Fruit fly (Drosophila melanogaster) whole organism, embryonic: ENCODE data around the gene Ilp5.

Experiments used
- Ada2b ChIP-seq: fragments of 200-800 bp; sonication (Bioruptor generic); IDR thresholded peaks from 2 replicates; pipeline ENCODE4 v1.3.6; 2022; ENCODE audit warnings: missing biosample characterization, missing genetic modification characterization
- B-H2 ChIP-seq: fragments of 200-800 bp; sonication (Bioruptor generic); optimal IDR thresholded peaks from 2 replicates; lab custom pipeline; 2018; ENCODE audit warnings: missing biosample characterization, mild to moderate bottlenecking, missing genetic modification characterization
- CG10147 ChIP-seq: fragments of 200-800 bp; sonication (Bioruptor generic); optimal IDR thresholded peaks from 2 replicates; lab custom pipeline; 2019; ENCODE audit warnings: missing biosample characterization, mild to moderate bottlenecking, missing genetic modification characterization, moderate library complexity
- CG10209 ChIP-seq: fragments of 200-800 bp; sonication (Bioruptor generic); optimal IDR thresholded peaks from 3 replicates; lab custom pipeline; 2017; ENCODE audit warnings: missing biosample characterization, mild to moderate bottlenecking, missing genetic modification characterization, missing genetic modification reagents
- CG10654 ChIP-seq: fragments of 200-800 bp; sonication (Bioruptor generic); optimal IDR thresholded peaks from 2 replicates; lab custom pipeline; 2016; ENCODE audit warnings: missing biosample characterization, missing genetic modification characterization
- CG11504 ChIP-seq: fragments of 200-800 bp; sonication (Bioruptor generic); optimal IDR thresholded peaks from 3 replicates; lab custom pipeline; 2019; ENCODE audit warnings: missing biosample characterization, mild to moderate bottlenecking, missing genetic modification characterization, moderate library complexity
- CG11695 ChIP-seq: fragments of 200-800 bp; sonication (Bioruptor generic); IDR thresholded peaks from 3 replicates; pipeline ENCODE4 v1.3.6; 2022; ENCODE audit warnings: missing biosample characterization, missing genetic modification characterization
- CG14965 ChIP-seq: fragments of 200-800 bp; sonication (Bioruptor generic); optimal IDR thresholded peaks from 2 replicates; lab custom pipeline; 2016; ENCODE audit warnings: missing biosample characterization, missing genetic modification characterization, borderline replicate concordance
- CG2199 ChIP-seq: fragments of 200-800 bp; sonication (Bioruptor generic); IDR thresholded peaks from 3 replicates; pipeline ENCODE4 v1.3.6; 2022; ENCODE audit warnings: missing biosample characterization, missing genetic modification characterization
- CG2202 ChIP-seq: fragments of 200-800 bp; sonication (Bioruptor generic); optimal IDR thresholded peaks from 2 replicates; lab custom pipeline; 2018; ENCODE audit warnings: missing biosample characterization, mild to moderate bottlenecking, missing genetic modification characterization
- CG30020 ChIP-seq: fragments of 200-800 bp; optimal IDR thresholded peaks from 2 replicates; lab custom pipeline; 2019; ENCODE audit warnings: missing biosample characterization, mild to moderate bottlenecking, missing genetic modification characterization, moderate library complexity
- CG3407 ChIP-seq: fragments of 200-800 bp; sonication (Bioruptor generic); optimal IDR thresholded peaks from 2 replicates; lab custom pipeline; 2018; ENCODE audit warnings: missing biosample characterization, mild to moderate bottlenecking, missing genetic modification characterization
- CG3726 ChIP-seq: fragments of 200-800 bp; sonication (Bioruptor generic); IDR thresholded peaks from 3 replicates; pipeline ENCODE4, ENCODE4 v1.3.6; 2022; ENCODE audit warnings: missing biosample characterization, missing genetic modification characterization
- CG42726 ChIP-seq: fragments of 200-800 bp; sonication (Bioruptor generic); IDR thresholded peaks from 2 replicates; pipeline ENCODE4 v1.3.6; 2022; ENCODE audit warnings: missing biosample characterization, missing genetic modification characterization; ENCODE audit not compliant: partially characterized antibody
- CG7987 ChIP-seq: fragments of 200-800 bp; sonication (Bioruptor generic); optimal IDR thresholded peaks from 2 replicates; lab custom pipeline; 2018; ENCODE audit warnings: missing biosample characterization, mild to moderate bottlenecking, missing genetic modification characterization, moderate library complexity
- CG8089 ChIP-seq: fragments of 200-800 bp; sonication (Bioruptor generic); optimal IDR thresholded peaks from 3 replicates; lab custom pipeline; 2016; ENCODE audit warnings: missing biosample characterization, missing genetic modification characterization
- Drgx ChIP-seq: fragments of 200-800 bp; sonication (Bioruptor generic); IDR thresholded peaks from 2 replicates; pipeline ENCODE4 v1.3.6; 2022; ENCODE audit warnings: missing biosample characterization, missing genetic modification characterization
- Ets65A ChIP-seq: fragments of 200-800 bp; sonication (Bioruptor generic); peaks from one replicate; lab custom pipeline; 2016; ENCODE audit warnings: missing biosample characterization, missing genetic modification characterization
- HmgD ChIP-seq: fragments of 200-800 bp; sonication (Bioruptor generic); optimal IDR thresholded peaks from 3 replicates; lab custom pipeline; 2016; ENCODE audit warnings: missing biosample characterization, missing genetic modification characterization
- Hr51 ChIP-seq, 2 experiments: fragments of 200-800 bp; sonication (Bioruptor generic); optimal IDR thresholded peaks; 2 replicates in 1 of 2; 3 replicates in 1 of 2; lab custom pipeline; 2016 to 2018; ENCODE audit warnings: missing biosample characterization in 2 of 2, missing genetic modification characterization in 2 of 2, mild to moderate bottlenecking in 1 of 2, moderate library complexity in 1 of 2
- Kr ChIP-seq: fragments of 200-800 bp; sonication (Bioruptor generic); optimal IDR thresholded peaks from 2 replicates; lab custom pipeline; 2017; ENCODE audit warnings: missing biosample characterization, mild to moderate bottlenecking, missing genetic modification characterization
- Med ChIP-seq: fragments of 200-800 bp; sonication (Bioruptor generic); peaks from one replicate; lab custom pipeline; 2016; ENCODE audit warnings: missing biosample characterization, missing genetic modification characterization, mild to moderate bottlenecking, inconsistent platforms, moderate library complexity
- NK7.1 ChIP-seq: fragments of 200-800 bp; sonication (Bioruptor generic); optimal IDR thresholded peaks from 3 replicates; lab custom pipeline; 2016; ENCODE audit warnings: missing biosample characterization, missing genetic modification characterization
- Pdp1 ChIP-seq, 2 experiments: fragments of 200-800 bp; sonication (Bioruptor generic); optimal IDR thresholded peaks; 3 replicates each; lab custom pipeline; 2016; ENCODE audit warnings: missing biosample characterization in 2 of 2, missing genetic modification characterization in 2 of 2, mild to moderate bottlenecking in 1 of 2, moderate library complexity in 1 of 2
- bigmax ChIP-seq: fragments of 200-800 bp; sonication (Bioruptor generic); optimal IDR thresholded peaks from 2 replicates; lab custom pipeline; 2018; ENCODE audit warnings: missing biosample characterization, mild to moderate bottlenecking, missing genetic modification characterization
- eve ChIP-seq, 2 experiments: fragments of >200 bp; optimal IDR thresholded peaks; 2 replicates each; lab custom pipeline; 2017; ENCODE audit warnings: missing biosample characterization in 2 of 2, missing genetic modification characterization in 2 of 2
- gcm ChIP-seq: fragments of 200-800 bp; sonication (Bioruptor generic); optimal IDR thresholded peaks from 2 replicates; lab custom pipeline; 2019; ENCODE audit warnings: missing biosample characterization, mild to moderate bottlenecking, missing genetic modification characterization, moderate library complexity
- hkb ChIP-seq, 2 experiments: fragments of 200-800 bp in 1 of 2; fragments of >200 bp in 1 of 2; sonication (Bioruptor generic) in 1 of 2; IDR thresholded peaks in 1 of 2; optimal IDR thresholded peaks in 1 of 2; 2 replicates each; pipeline versions ENCODE4 v1.3.6 to Lab custom; 2017 to 2022; ENCODE audit warnings: missing biosample characterization in 1 of 2, missing genetic modification characterization in 1 of 2
- nerfin-1 ChIP-seq: fragments of 200-800 bp; sonication (Bioruptor generic); optimal IDR thresholded peaks from 3 replicates; lab custom pipeline; 2019; ENCODE audit warnings: missing biosample characterization, mild to moderate bottlenecking, missing genetic modification characterization, moderate library complexity
- nom ChIP-seq: fragments of 200-800 bp; sonication (Bioruptor generic); optimal IDR thresholded peaks from 2 replicates; lab custom pipeline; 2017; ENCODE audit warnings: missing biosample characterization, missing genetic modification characterization, mild to moderate bottlenecking, moderate library complexity, missing genetic modification reagents
- oc ChIP-seq: fragments of 200-800 bp; sonication (Bioruptor generic); optimal IDR thresholded peaks from 2 replicates; lab custom pipeline; 2018; ENCODE audit warnings: missing biosample characterization, mild to moderate bottlenecking, missing genetic modification characterization, moderate library complexity
- odd ChIP-seq: fragments of 200-800 bp; sonication (Bioruptor generic); optimal IDR thresholded peaks from 2 replicates; lab custom pipeline; 2017; ENCODE audit warnings: missing biosample characterization, mild to moderate bottlenecking, missing genetic modification characterization
- sens ChIP-seq: fragments of 200-800 bp; sonication (Bioruptor generic); peaks from one replicate; lab custom pipeline; 2016; ENCODE audit warnings: missing biosample characterization, missing genetic modification characterization
- stwl ChIP-seq: fragments of 200-800 bp; sonication (Bioruptor generic); optimal IDR thresholded peaks from 3 replicates; lab custom pipeline; 2018; ENCODE audit warnings: missing biosample characterization, mild to moderate bottlenecking, missing genetic modification characterization, moderate library complexity
- zen ChIP-seq: fragments of 200-800 bp; sonication (Bioruptor generic); optimal IDR thresholded peaks from 3 replicates; lab custom pipeline; 2018; ENCODE audit warnings: missing biosample characterization, mild to moderate bottlenecking, missing genetic modification characterization, moderate library complexity

Gene Ilp5

DNA sequence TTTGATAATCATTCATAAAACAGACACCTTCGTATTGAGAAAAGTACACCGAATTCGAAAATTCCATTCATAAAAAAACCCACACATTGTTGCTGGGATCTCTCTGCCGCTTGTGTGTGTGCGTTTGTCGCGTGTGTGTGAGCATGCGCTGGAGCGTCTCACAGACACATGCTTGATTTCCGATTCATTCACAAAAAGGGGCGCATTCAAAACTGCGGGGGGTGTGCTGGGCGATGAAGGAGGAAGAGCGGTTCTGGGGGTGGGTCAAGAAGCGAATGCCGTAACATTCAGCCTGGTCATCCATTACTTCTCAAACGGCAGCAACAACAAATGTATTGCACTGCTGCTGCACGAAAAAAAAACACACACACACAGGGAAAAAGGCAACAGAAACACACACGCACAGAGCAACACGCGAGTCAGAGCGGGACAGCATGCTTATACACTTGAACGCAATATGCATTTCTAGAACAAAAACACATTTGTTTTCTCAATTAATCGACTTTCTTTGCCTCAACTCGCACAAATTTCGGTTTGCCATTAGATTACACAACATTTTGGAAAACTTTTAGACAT lies 30.3 kb upstream of the Ilp5 start (continued):
- TF ChIP-seq CG10147 (no peak), CG3726 (GFP tag; lab: Robert Waterston, UW) (no peak), odd (GFP tag; lab: Kevin White, UChicago) (no peak), CG11504 (peak; percentile 45), gcm (GFP tag; lab: Kevin White, UChicago) (no peak), B-H2 (GFP tag; lab: Kevin White, UChicago) (no peak), Pdp1 (GFP tag; optimal IDR thresholded peaks at IDR 0.05; lab: Kevin White, UChicago) (peak in 1 of 2 experiments; percentile 40), CG10654 (GFP tag; lab: Kevin White, UChicago) (no peak), CG2202 (tag; lab: Kevin White, UChicago) (no peak), CG14965 (GFP tag; lab: Kevin White, UChicago) (no peak), zen (tag; lab: Kevin White, UChicago) (no peak), HmgD (GFP tag; lab: Kevin White, UChicago) (no peak), stwl (tag; lab: Kevin White, UChicago) (no peak), CG30020 (tag; lab: Kevin White, UChicago) (no peak), NK7.1 (GFP tag; lab: Kevin White, UChicago) (no peak), CG3407 (GFP tag; lab: Kevin White, UChicago) (no peak), CG7987 (GFP tag; lab: Kevin White, UChicago) (no peak), Drgx (peak; percentile 53; the same call in 1 of the 2 replicates), nerfin-1 (tag; lab: Kevin White, UChicago) (peak; percentile 92), bigmax (GFP tag; lab: Kevin White, UChicago) (no peak), Hr51 (GFP tag; optimal IDR thresholded peaks at IDR 0.05; lab: Kevin White, UChicago) (peak in 1 of 2 experiments; percentile 42)

DNA sequence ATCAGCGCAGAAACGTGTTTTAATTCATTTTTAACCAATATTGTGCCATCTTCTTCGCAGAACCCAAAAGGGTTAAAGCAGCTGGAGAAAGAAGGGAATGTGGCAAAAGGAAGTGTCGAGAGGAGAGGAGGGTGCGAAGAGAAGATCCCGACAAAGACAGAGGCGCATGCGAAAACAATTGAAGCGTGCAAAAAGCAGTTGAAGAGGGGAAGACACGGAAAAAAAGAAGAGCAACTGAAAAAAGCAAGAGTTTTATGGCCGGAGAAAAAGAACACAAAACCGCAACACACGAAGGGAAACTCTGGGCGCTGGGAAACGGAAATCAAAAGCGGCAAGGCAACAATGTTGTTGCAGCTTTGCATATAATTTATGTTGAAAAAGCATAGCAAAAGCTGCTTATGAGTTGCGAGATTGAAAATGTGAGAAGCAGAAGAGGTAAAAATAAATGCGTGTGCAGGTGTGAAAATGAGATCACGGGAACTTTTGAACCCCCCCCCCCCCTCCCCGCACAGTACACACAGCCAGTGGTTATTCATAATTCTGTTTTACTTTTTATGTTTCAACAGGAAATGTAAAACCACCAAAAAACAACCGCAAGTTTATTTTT lies 29.5 kb upstream of the Ilp5 start:
- TF ChIP-seq sens: peak; percentile 4
- TF ChIP-seq CG10209: no peak
- 0 out of 2 replicates have a peak, but pooled peaks have one; percentile 12 for TF ChIP-seq CG42726
- 0 out of 3 replicates have a peak, but pooled peaks have one; percentile 29 for TF ChIP-seq CG11695
- peak; percentile 80 for TF ChIP-seq Ets65A
- peak; percentile 46 for TF ChIP-seq nom
- TF ChIP-seq eve (GFP tag; optimal IDR thresholded peaks at IDR 0.05; lab: Kevin White, UChicago): peak in 1 of 2 experiments; percentile 71
- peak; percentile 47 for TF ChIP-seq Kr (GFP tag; lab: Kevin White, UChicago)
- no peak for TF ChIP-seq CG10147
- peak; percentile 20 for TF ChIP-seq Med (GFP tag; lab: Kevin White, UChicago)
- TF ChIP-seq CG2199: 0 out of 3 replicates have a peak, but pooled peaks have one; percentile 28
- no peak for TF ChIP-seq hkb (optimal IDR thresholded peaks at IDR 0.05; lab: Kevin White, UChicago)
- 0 out of 2 replicates have a peak, but pooled peaks have one; percentile 31 for TF ChIP-seq hkb (GFP tag; IDR thresholded peaks at IDR 0.05; lab: Robert Waterston, UW)
- TF ChIP-seq Ada2b (GFP tag; lab: Robert Waterston, UW): 0 out of 2 replicates have a peak, but pooled peaks have one; percentile 15
- TF ChIP-seq CG8089 (GFP tag; lab: Kevin White, UChicago): no peak
- TF ChIP-seq CG30020 (tag; lab: Kevin White, UChicago): no peak
- TF ChIP-seq oc: peak; percentile 43
- TF ChIP-seq CG11504: peak; percentile 15
